Worm (Caenorhabditis elegans): Measurements from ENCODE around the gene T05A8.8.
"Not testable (repeated sequence)": the region's sequence is repeated elsewhere in the genome, so short reads cannot be mapped to it uniquely, and the experiment has no call there.

The T05A8.8 gene

DNA sequence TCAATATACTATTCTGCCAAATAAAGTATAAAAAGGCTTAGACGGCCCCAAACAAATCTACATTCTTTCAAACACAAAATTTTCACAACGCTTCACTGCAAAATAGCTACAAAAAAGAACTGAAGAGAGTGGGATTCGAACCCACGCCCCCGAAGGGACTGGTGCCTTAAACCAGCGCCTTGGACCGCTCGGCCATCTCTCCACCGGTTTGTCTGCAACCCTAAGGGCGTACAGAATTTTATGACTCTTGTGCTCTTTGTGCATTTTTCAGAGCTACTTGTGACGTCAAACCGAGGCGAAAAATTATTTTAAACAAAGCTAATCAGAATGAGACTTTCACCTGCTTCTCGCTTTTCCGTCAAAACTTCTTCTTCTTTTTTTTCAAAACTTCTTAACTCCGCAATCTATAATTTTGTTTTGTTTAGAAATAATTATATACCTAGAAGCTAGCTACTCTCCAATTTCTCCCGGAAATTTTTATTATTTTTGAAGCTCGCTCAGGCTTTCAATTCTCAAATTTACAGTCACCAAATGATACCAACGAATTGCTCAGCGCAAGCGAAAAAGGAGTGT lies at the start of gene T05A8.8:
Gene T05A8.8 (plus strand): TSS at position 523 of the 573 bp plus-strand sequence.
- TF ChIP-seq dao-5 (tag; optimal IDR thresholded peaks at IDR 0.05) (no peak), W03F9.2 (tag; optimal IDR thresholded peaks at IDR 0.05) (no peak), him-1 (tag; optimal IDR thresholded peaks at IDR 0.05) (no peak)

ce11 chrII:2686985-2687675 lies 49.3 kb upstream of the T05A8.8 start, which contains the start of the genes sup-9 and nspf-1:
Gene sup-9, minus strand, starts transcription at chrII:2687027.
Gene nspf-1, plus strand, starts transcription at chrII:2687625.
- TF ChIP-seq him-1 (tag; optimal IDR thresholded peaks at IDR 0.05) (no peak), W03F9.2 (tag; optimal IDR thresholded peaks at IDR 0.05) (no peak), dao-5 (tag; optimal IDR thresholded peaks at IDR 0.05) (no peak)

ce11 chrII:2688616-2689015 lies 47.9 kb upstream of the T05A8.8 start, which contains the start of gene nspf-2:
Gene nspf-2, plus strand, starts transcription at chrII:2688916.
- TF ChIP-seq him-1, W03F9.2, dao-5 (tag; optimal IDR thresholded peaks at IDR 0.05): not testable (repeated sequence)

DNA sequence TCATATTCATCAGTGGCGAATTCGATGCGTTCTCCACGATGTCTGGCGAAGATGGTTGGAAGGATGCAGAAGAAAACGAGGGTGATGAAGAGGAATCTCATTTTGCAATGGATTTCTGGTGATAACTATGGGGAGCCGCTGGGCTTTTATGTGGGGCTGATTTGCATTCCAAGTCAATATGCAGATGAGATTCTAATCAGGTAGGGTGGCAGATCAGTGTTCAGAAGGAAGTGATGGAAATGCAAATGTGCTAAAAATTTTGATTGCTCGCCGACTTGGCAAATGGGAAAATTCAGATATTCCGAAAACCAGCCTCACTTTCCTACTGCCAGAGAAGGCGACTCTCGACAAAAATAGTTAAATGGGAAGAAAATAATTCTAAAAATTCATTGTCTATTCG lies 46.4 kb upstream of the T05A8.8 start, which contains the start of gene nspf-3:
Gene nspf-3 (minus strand): TSS at position 101 of the 400 bp plus-strand sequence.
- TF ChIP-seq W03F9.2 (tag; optimal IDR thresholded peaks at IDR 0.05) (no peak), dao-5 (tag; optimal IDR thresholded peaks at IDR 0.05) (no peak), him-1 (tag; optimal IDR thresholded peaks at IDR 0.05) (no peak)

- no peak for TF ChIP-seq dao-5 (tag; optimal IDR thresholded peaks at IDR 0.05)
- no peak for TF ChIP-seq him-1 (tag; optimal IDR thresholded peaks at IDR 0.05)
- TF ChIP-seq W03F9.2 (tag; optimal IDR thresholded peaks at IDR 0.05) = no peak
Observed at ce11 chrII:2692476-2692875, 44.0 kb upstream of the T05A8.8 start, which contains the start of gene set-11. Gene set-11, minus strand, starts transcription at chrII:2692576.

DNA sequence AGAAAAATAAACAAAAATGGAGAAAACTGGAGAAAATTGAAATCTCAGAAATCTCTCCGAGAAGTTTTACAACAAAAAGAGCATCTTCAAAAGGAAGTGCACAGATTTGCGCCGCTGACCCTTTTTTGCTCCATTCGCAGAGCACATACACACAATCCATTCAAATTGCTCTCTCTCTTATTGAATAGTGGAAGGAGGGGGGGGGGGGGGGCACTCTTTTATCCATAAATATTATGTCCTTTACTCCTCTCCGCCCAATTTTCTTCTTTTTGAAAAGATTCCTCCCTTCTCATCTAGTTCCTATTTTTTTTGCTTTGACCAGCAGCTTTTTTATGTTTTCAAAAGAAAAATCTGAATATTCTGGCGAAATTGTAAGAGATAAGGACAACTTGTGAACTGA lies 41.4 kb upstream of the T05A8.8 start:
- no peak for TF ChIP-seq him-1 (tag; optimal IDR thresholded peaks at IDR 0.05)
- no peak for TF ChIP-seq dao-5 (tag; optimal IDR thresholded peaks at IDR 0.05)
- no peak for TF ChIP-seq W03F9.2 (tag; optimal IDR thresholded peaks at IDR 0.05)

DNA sequence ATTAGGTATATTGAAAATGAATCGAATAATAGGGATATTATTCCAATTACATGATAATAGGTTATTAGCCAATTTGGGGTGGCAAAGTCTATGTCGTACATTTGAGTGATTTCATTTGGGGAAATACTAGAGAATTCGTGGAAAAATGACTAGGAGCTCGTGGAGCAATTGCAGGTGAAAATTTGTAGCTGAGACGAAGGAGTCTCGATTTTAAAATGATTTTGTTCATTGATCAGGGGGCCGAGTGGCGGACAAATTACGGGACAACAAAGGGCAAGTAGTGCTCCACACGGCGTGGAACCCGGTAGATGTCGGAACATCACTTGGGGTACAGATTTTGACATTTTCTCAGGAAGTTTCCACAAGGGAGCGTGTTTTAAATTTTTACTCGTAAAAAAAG lies 38.1 kb upstream of the T05A8.8 start, which contains the start of gene sri-62:
Gene sri-62 (minus strand): TSS at position 101 of the 400 bp plus-strand sequence.
- TF ChIP-seq him-1 (tag; optimal IDR thresholded peaks at IDR 0.05) = no peak
- no peak for TF ChIP-seq W03F9.2 (tag; optimal IDR thresholded peaks at IDR 0.05)
- no peak for TF ChIP-seq dao-5 (tag; optimal IDR thresholded peaks at IDR 0.05)

DNA sequence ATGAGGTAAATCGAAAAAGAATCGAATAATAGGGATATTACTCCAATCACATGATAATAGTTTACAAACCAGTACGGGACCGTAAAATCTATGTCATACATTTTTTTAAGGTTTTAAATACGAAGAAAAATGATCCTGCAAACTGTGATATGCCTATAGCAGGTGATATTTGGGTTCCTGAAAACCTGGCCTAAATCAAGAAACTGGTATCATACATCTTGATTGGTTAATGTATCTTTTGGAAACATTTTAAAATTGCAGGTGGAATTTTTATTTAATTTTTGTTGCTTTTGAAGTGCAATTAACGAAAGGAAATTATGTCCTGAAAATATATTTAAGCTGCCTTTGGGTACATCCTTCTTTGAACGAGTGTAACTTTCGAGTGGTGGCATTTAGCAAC lies 36.2 kb upstream of the T05A8.8 start, which contains the start of gene sri-61:
Gene sri-61 (minus strand): TSS at position 101 of the 400 bp plus-strand sequence.
- TF ChIP-seq W03F9.2 (tag; optimal IDR thresholded peaks at IDR 0.05) = no peak
- TF ChIP-seq him-1 (tag; optimal IDR thresholded peaks at IDR 0.05) = no peak
- no peak for TF ChIP-seq dao-5 (tag; optimal IDR thresholded peaks at IDR 0.05)

DNA sequence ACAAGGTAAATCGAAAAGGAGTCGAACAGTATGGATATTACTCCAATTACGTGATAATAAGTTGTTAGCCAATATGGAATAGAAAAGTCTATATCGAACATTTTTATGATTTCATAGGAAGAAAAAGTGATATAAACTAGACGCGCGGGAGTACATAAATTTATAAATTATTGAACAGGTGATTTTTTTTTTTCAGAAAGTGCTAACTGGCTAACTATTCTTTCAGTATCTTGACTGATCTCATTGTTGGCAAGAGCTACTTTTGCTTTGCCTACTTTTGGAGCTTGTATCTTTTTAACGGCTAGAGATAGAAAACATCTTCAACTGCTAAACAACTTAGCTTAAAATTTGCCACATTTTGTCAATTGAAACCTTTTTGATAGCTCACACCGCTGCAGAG lies 33.7 kb upstream of the T05A8.8 start, which contains the start of gene sri-60:
Gene sri-60 (minus strand): TSS at position 101 of the 400 bp plus-strand sequence.
- no peak for TF ChIP-seq dao-5 (tag; optimal IDR thresholded peaks at IDR 0.05)
- no peak for TF ChIP-seq him-1 (tag; optimal IDR thresholded peaks at IDR 0.05)
- no peak for TF ChIP-seq W03F9.2 (tag; optimal IDR thresholded peaks at IDR 0.05)

- TF ChIP-seq him-1 (tag; optimal IDR thresholded peaks at IDR 0.05) = no peak
- no peak for TF ChIP-seq dao-5 (tag; optimal IDR thresholded peaks at IDR 0.05)
- no peak for TF ChIP-seq W03F9.2 (tag; optimal IDR thresholded peaks at IDR 0.05)
Observed at ce11 chrII:2705200-2705599, 31.3 kb upstream of the T05A8.8 start, which contains the start of gene srh-128. Gene srh-128, minus strand, starts transcription at chrII:2705300.

DNA sequence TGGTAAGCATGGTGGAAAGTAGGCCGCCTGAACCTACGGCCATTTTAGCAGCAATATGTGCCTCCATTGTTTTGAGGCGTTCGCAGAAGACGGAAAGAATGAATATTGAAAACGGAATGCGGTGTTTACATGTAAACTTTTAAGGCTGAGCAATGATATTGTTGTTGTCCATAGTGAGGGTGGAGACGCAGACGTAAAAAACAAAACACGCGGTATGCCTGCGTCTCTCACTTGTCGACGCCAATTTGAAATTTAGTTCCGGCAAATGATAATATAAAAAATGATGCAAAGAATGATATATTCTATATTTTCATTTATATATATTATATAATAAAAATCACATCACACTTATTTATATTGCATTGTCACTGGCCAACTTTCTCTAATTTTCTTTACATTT lies 28.6 kb upstream of the T05A8.8 start, which contains the start of gene Y47G7B.2:
Gene Y47G7B.2 (minus strand): TSS at position 143 of the 400 bp plus-strand sequence.
- TF ChIP-seq him-1 (tag; optimal IDR thresholded peaks at IDR 0.05) (no peak), W03F9.2 (tag; optimal IDR thresholded peaks at IDR 0.05) (no peak), dao-5 (tag; optimal IDR thresholded peaks at IDR 0.05) (no peak)

- TF ChIP-seq dao-5 (tag; optimal IDR thresholded peaks at IDR 0.05) = no peak
- no peak for TF ChIP-seq him-1 (tag; optimal IDR thresholded peaks at IDR 0.05)
- TF ChIP-seq W03F9.2 (tag; optimal IDR thresholded peaks at IDR 0.05) = no peak
Observed at ce11 chrII:2709942-2710341, 26.5 kb upstream of the T05A8.8 start, which contains the start of gene T05A8.1. Gene T05A8.1, minus strand, starts transcription at chrII:2710042.

ce11 chrII:2710919-2711318 lies 25.6 kb upstream of the T05A8.8 start, which contains the start of gene T05A8.2:
Gene T05A8.2, minus strand, starts transcription at chrII:2711019.
- no peak for TF ChIP-seq dao-5 (tag; optimal IDR thresholded peaks at IDR 0.05)
- TF ChIP-seq W03F9.2 (tag; optimal IDR thresholded peaks at IDR 0.05) = no peak
- no peak for TF ChIP-seq him-1 (tag; optimal IDR thresholded peaks at IDR 0.05)

ce11 chrII:2717335-2717734 lies 19.1 kb upstream of the T05A8.8 start, which contains the start of gene T05A8.3:
Gene T05A8.3, minus strand, starts transcription at chrII:2717435.
- TF ChIP-seq him-1 (tag; optimal IDR thresholded peaks at IDR 0.05) (no peak), dao-5 (tag; optimal IDR thresholded peaks at IDR 0.05) (no peak), W03F9.2 (tag; optimal IDR thresholded peaks at IDR 0.05) (no peak)

Data from whole organism, L4/young adult.